Fruit fly (Drosophila melanogaster): ENCODE results near the gene Samuel.

The Samuel gene

dm6 chr2L:11010999-11011398 lies 55.8 kb downstream of the Samuel start, which contains the start of the genes Art8 and dUTPase (continued):
- no peak for TF ChIP-seq her (GFP tag; optimal IDR thresholded peaks at IDR 0.05)
- peak; percentile 94 for TF ChIP-seq Ets65A (GFP tag)
- TF ChIP-seq Mrtf (GFP tag; IDR thresholded peaks at IDR 0.05): no peak; the same call in 2 of the 3 replicates
- peak; percentile 63 for TF ChIP-seq dm (GFP tag; optimal IDR thresholded peaks at IDR 0.05)
- TF ChIP-seq CG9817 (tag; optimal IDR thresholded peaks at IDR 0.05): peak; percentile 71
- TF ChIP-seq unc-4 (GFP tag; IDR thresholded peaks at IDR 0.05; ENCODE audit: partially characterized antibody): peak; percentile 93
- peak; percentile 86 for TF ChIP-seq stwl (tag; optimal IDR thresholded peaks at IDR 0.05)
- TF ChIP-seq CG6765 (GFP tag; optimal IDR thresholded peaks at IDR 0.05): no peak
- TF ChIP-seq CG9215 (GFP tag; IDR thresholded peaks at IDR 0.05): peak; percentile 23; the same call in 1 of the 2 replicates
- TF ChIP-seq ind (GFP tag; optimal IDR thresholded peaks at IDR 0.05): peak; percentile 77
- peak; percentile 38 for TF ChIP-seq twi (tag; optimal IDR thresholded peaks at IDR 0.05)
- TF ChIP-seq CG1529 (GFP tag; optimal IDR thresholded peaks at IDR 0.05): peak; percentile 9
- TF ChIP-seq Atf6 (GFP tag; IDR thresholded peaks at IDR 0.05): peak; percentile 78
- TF ChIP-seq CG2889 (GFP tag; IDR thresholded peaks at IDR 0.05): 0 out of 3 replicates have a peak, but pooled peaks have one; percentile 46
- no peak for TF ChIP-seq wek (GFP tag; optimal IDR thresholded peaks at IDR 0.05)
- no peak for TF ChIP-seq gcm2 (GFP tag; optimal IDR thresholded peaks at IDR 0.05)
- TF ChIP-seq CG18599 (GFP tag; optimal IDR thresholded peaks at IDR 0.05): no peak
- TF ChIP-seq Atf-2 (GFP tag; optimal IDR thresholded peaks at IDR 0.05): no peak
- TF ChIP-seq CG4404 (GFP tag; IDR thresholded peaks at IDR 0.05): peak; percentile 52; the same call in 1 of the 2 replicates
- TF ChIP-seq Oli (tag; optimal IDR thresholded peaks at IDR 0.05): peak; percentile 5
- no peak for TF ChIP-seq Atf3 (GFP tag; optimal IDR thresholded peaks at IDR 0.05)
- TF ChIP-seq abd-A (tag; optimal IDR thresholded peaks at IDR 0.05): no peak
- TF ChIP-seq CG2678 (tag; optimal IDR thresholded peaks at IDR 0.05): no peak
- TF ChIP-seq lab (GFP tag; optimal IDR thresholded peaks at IDR 0.05): no peak
- peak in 1 of 2 experiments; percentile 34 for TF ChIP-seq Eip74EF (GFP tag; optimal IDR thresholded peaks at IDR 0.05)
- TF ChIP-seq HLHmδ (GFP tag; optimal IDR thresholded peaks at IDR 0.05): no peak
- TF ChIP-seq CG1024 (GFP tag; IDR thresholded peaks at IDR 0.05): 0 out of 2 replicates have a peak, but pooled peaks have one; percentile 34
- TF ChIP-seq CG10267 (tag; optimal IDR thresholded peaks at IDR 0.05): peak; percentile 99
- TF ChIP-seq zen (tag; optimal IDR thresholded peaks at IDR 0.05): peak; percentile 82
- TF ChIP-seq tio (GFP tag; optimal IDR thresholded peaks at IDR 0.05): peak; percentile 53
- no peak for TF ChIP-seq sim (GFP tag; IDR thresholded peaks at IDR 0.05)
- peak; percentile 29 for TF ChIP-seq slp2 (GFP tag; optimal IDR thresholded peaks at IDR 0.05)
- 0 out of 3 replicates have a peak, but pooled peaks have one; percentile 23 for TF ChIP-seq CG11456 (GFP tag; IDR thresholded peaks at IDR 0.05)
- TF ChIP-seq Myb (GFP tag; optimal IDR thresholded peaks at IDR 0.05): peak; percentile 80
- TF ChIP-seq Vsx1 (GFP tag; optimal IDR thresholded peaks at IDR 0.05): no peak
- no peak for TF ChIP-seq CG15073 (GFP tag; optimal IDR thresholded peaks at IDR 0.05)
- TF ChIP-seq z (GFP tag; IDR thresholded peaks at IDR 0.05): no peak
- no peak for TF ChIP-seq pan (optimal IDR thresholded peaks at IDR 0.05)
- peak in 1 of 2 experiments; percentile 62 for TF ChIP-seq pan (GFP tag; optimal IDR thresholded peaks at IDR 0.05 in 1 of 2, IDR thresholded peaks at IDR 0.05 in 1 of 2)
- TF ChIP-seq CG8944 (GFP tag; optimal IDR thresholded peaks at IDR 0.05): no peak
- TF ChIP-seq ken (GFP tag; IDR thresholded peaks at IDR 0.05): peak; percentile 62; the same call in 1 of the 3 replicates
- peak; percentile 97 for TF ChIP-seq CG13287 (GFP tag; IDR thresholded peaks at IDR 0.05; ENCODE audit: partially characterized antibody)
- TF ChIP-seq cas (GFP tag; IDR thresholded peaks at IDR 0.05): peak; percentile 58; the same call in 1 of the 2 replicates
- peak; percentile 56 for TF ChIP-seq nerfin-1 (tag; optimal IDR thresholded peaks at IDR 0.05)
- TF ChIP-seq odd (GFP tag; optimal IDR thresholded peaks at IDR 0.05): no peak
- peak; percentile 84 for TF ChIP-seq CG4424 (GFP tag; optimal IDR thresholded peaks at IDR 0.05)
- TF ChIP-seq Spps (tag; optimal IDR thresholded peaks at IDR 0.05): peak; percentile 48
- no peak for TF ChIP-seq chm (GFP tag; IDR thresholded peaks at IDR 0.05)
- peak; percentile 70 for TF ChIP-seq CG10654 (GFP tag; optimal IDR thresholded peaks at IDR 0.05)
- peak in 1 of 3 experiments; percentile 54 for TF ChIP-seq Stat92E (GFP tag; optimal IDR thresholded peaks at IDR 0.05)

Measured in whole organism, embryonic.